Worm (Caenorhabditis elegans): Measurements from ENCODE around the gene nhr-13.

ce11 chrV:2235848-2236247, 43.6 kb downstream of the nhr-13 start, which contains the start of gene cyp-33C4:
- no peak for TF ChIP-seq daf-12 (tag; optimal IDR thresholded peaks at IDR 0.05)
- no peak for TF ChIP-seq unc-39 (tag; optimal IDR thresholded peaks at IDR 0.05)
- no peak for TF ChIP-seq lin-39 (tag; optimal IDR thresholded peaks at IDR 0.05)
- TF ChIP-seq lsy-12 (tag; optimal IDR thresholded peaks at IDR 0.05), result no peak
- no peak for TF ChIP-seq egl-27 (tag; optimal IDR thresholded peaks at IDR 0.05)
- peak; percentile 39 for TF ChIP-seq pha-4 (tag; optimal IDR thresholded peaks at IDR 0.05)
- no peak for TF ChIP-seq fkh-2 (tag; optimal IDR thresholded peaks at IDR 0.05)
- no peak for TF ChIP-seq sea-2 (GFP tag; optimal IDR thresholded peaks at IDR 0.05)
- no peak for TF ChIP-seq nhr-28 (tag; optimal IDR thresholded peaks at IDR 0.05)
- TF ChIP-seq unc-62 (GFP tag; optimal IDR thresholded peaks at IDR 0.05), result no peak
